Fruit fly (Drosophila melanogaster): ENCODE measurements around the gene Prp31.

DNA sequence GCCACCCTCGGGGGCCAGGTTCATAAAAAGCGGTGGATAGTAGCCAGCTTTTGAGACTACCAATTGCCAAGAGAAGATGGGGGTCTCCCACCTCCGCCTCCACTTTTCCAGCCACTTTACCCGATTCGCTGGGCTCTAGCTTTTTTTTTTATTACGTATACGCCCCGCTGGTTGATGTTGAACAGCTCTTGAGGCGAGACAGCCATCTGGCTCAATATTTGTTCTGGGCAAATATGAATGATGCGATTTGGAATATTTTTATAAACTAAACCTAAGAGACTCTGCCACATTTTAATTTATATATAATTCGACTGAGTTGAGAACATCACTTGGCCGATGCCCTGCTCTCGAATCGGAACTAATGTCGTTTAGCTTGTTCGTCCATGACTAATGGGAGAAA lies 8.9 kb upstream of the Prp31 start:
- TF ChIP-seq CG11617 (GFP tag; optimal IDR thresholded peaks at IDR 0.05) (no peak), CG5204 (GFP tag; optimal IDR thresholded peaks at IDR 0.05) (no peak), CG12768 (GFP tag; optimal IDR thresholded peaks at IDR 0.05) (no peak), cic (GFP tag; optimal IDR thresholded peaks at IDR 0.05) (no peak)
